Fruit fly (Drosophila melanogaster) whole organism, pupa: ENCODE measurements around the gene sro.

Experiments
- CG10348 ChIP-seq: fragments of 200-800 bp; sonication (Bioruptor generic); IDR thresholded peaks from 2 replicates; pipeline ENCODE4 v1.3.6; 2022; ENCODE audit warnings: missing biosample characterization, missing genetic modification characterization
- CG14655 ChIP-seq: fragments of 200-800 bp; sonication (Bioruptor generic); optimal IDR thresholded peaks from 3 replicates; lab custom pipeline; 2017; ENCODE audit warnings: mild to moderate bottlenecking, missing biosample characterization, missing genetic modification reagents, missing genetic modification characterization
- CG15710 ChIP-seq: fragments of 200-800 bp; sonication (Bioruptor generic); optimal IDR thresholded peaks from 2 replicates; lab custom pipeline; 2018; ENCODE audit warnings: missing biosample characterization, mild to moderate bottlenecking, missing genetic modification characterization, moderate library complexity
- CG32121 ChIP-seq: fragments of 200-800 bp; sonication (Bioruptor generic); IDR thresholded peaks from 2 replicates; pipeline ENCODE4 v1.3.6; 2022; ENCODE audit warnings: missing biosample characterization, missing genetic modification characterization
- CG34367 ChIP-seq: fragments of 200-800 bp; sonication (Bioruptor generic); optimal IDR thresholded peaks from 2 replicates; lab custom pipeline; 2018; ENCODE audit warnings: missing biosample characterization, mild to moderate bottlenecking, missing genetic modification characterization
- CG4496 ChIP-seq: fragments of 200-800 bp; sonication (Bioruptor generic); IDR thresholded peaks from 3 replicates; pipeline ENCODE4 v1.3.6; 2022; ENCODE audit warnings: missing biosample characterization, missing genetic modification characterization
- CG9948 ChIP-seq: fragments of 200-800 bp; sonication (Bioruptor generic); optimal IDR thresholded peaks from 2 replicates; lab custom pipeline; 2018; ENCODE audit warnings: missing biosample characterization, mild to moderate bottlenecking, missing genetic modification characterization, moderate library complexity
- D1 ChIP-seq: fragments of 200-800 bp; sonication (Bioruptor generic); optimal IDR thresholded peaks from 2 replicates; lab custom pipeline; 2018; ENCODE audit warnings: missing biosample characterization, mild to moderate bottlenecking, missing genetic modification characterization, moderate library complexity
- EcR ChIP-seq: fragments of 200-800 bp; sonication (Bioruptor generic); optimal IDR thresholded peaks from 3 replicates; lab custom pipeline; 2019; ENCODE audit warnings: missing biosample characterization, missing genetic modification characterization, mild to moderate bottlenecking, moderate library complexity, missing genetic modification reagents
- Pif1A ChIP-seq: fragments of 200-800 bp; sonication (Bioruptor generic); optimal IDR thresholded peaks from 3 replicates; lab custom pipeline; 2016; ENCODE audit warnings: missing biosample characterization, missing genetic modification characterization
- Snoo ChIP-seq: fragments of 200-800 bp; sonication (Bioruptor generic); optimal IDR thresholded peaks from 3 replicates; lab custom pipeline; 2017; ENCODE audit warnings: missing biosample characterization, mild to moderate bottlenecking, missing genetic modification characterization, inconsistent platforms
- fd96Ca ChIP-seq: fragments of 200-800 bp; sonication (Bioruptor generic); IDR thresholded peaks from 3 replicates; pipeline ENCODE4 v1.3.6; 2022; ENCODE audit warnings: missing biosample characterization, missing genetic modification characterization
- gl ChIP-seq: fragments of 200-800 bp; sonication (Bioruptor generic); optimal IDR thresholded peaks from 2 replicates; lab custom pipeline; 2018; ENCODE audit warnings: missing biosample characterization, mild to moderate bottlenecking, missing genetic modification characterization
- rn ChIP-seq: fragments of 200-800 bp; sonication (Bioruptor generic); IDR thresholded peaks from 2 replicates; pipeline ENCODE4 v1.3.6; 2022; ENCODE audit warnings: missing biosample characterization, missing genetic modification characterization

dm6 chr3R:29797183-29797582, 2.8 kb downstream of the sro start:
- TF ChIP-seq CG14655 (GFP tag; lab: Kevin White, UChicago): no peak
- no peak for TF ChIP-seq CG4496 (GFP tag; lab: Robert Waterston, UW)
- TF ChIP-seq Pif1A: no peak
- TF ChIP-seq D1 (tag; lab: Kevin White, UChicago): no peak
- no peak for TF ChIP-seq CG32121 (GFP tag; lab: Robert Waterston, UW)
- TF ChIP-seq CG10348 (GFP tag; lab: Robert Waterston, UW): no peak
- TF ChIP-seq CG15710 (tag; lab: Kevin White, UChicago): no peak
- no peak for TF ChIP-seq CG9948 (tag; lab: Kevin White, UChicago)
- TF ChIP-seq EcR (GFP tag; lab: Kevin White, UChicago): no peak
- no peak for TF ChIP-seq rn
- TF ChIP-seq CG34367 (tag; lab: Kevin White, UChicago): no peak
- TF ChIP-seq Snoo (tag; lab: Kevin White, UChicago): no peak
- no peak for TF ChIP-seq gl (tag; lab: Kevin White, UChicago)
- TF ChIP-seq fd96Ca: no peak
